Worm (Caenorhabditis elegans): Measurements from ENCODE around the gene F55A11.8.

The F55A11.8 gene

ce11 chrV:11787742-11788238, at the start of gene F55A11.8:
Gene F55A11.8, plus strand, starts transcription at chrV:11788188.
- TF ChIP-seq tbx-11 (GFP tag; IDR thresholded peaks at IDR 0.05): no peak

- TF ChIP-seq tbx-11 (GFP tag; IDR thresholded peaks at IDR 0.05) (no peak), hnd-1 (tag; optimal IDR thresholded peaks at IDR 0.05) (no peak), aly-1 (tag; optimal IDR thresholded peaks at IDR 0.05) (no peak)
These were observed 48.2 kb upstream of the F55A11.8 start, which contains the start of gene T04F3.1 for ce11 chrV:11739820-11740219. Gene T04F3.1, plus strand, starts transcription at chrV:11740065.

- TF ChIP-seq ets-7 (tag; optimal IDR thresholded peaks at IDR 0.05) (no peak), aly-1 (tag; optimal IDR thresholded peaks at IDR 0.05) (no peak), B0310.2 (tag; optimal IDR thresholded peaks at IDR 0.05) (no peak), pes-1 (GFP tag; IDR thresholded peaks at IDR 0.05) (no peak), hnd-1 (tag; optimal IDR thresholded peaks at IDR 0.05) (no peak), tbx-37 (GFP tag; conservative IDR thresholded peaks at IDR 0.05) (no peak), scrt-1 (GFP tag; IDR thresholded peaks at IDR 0.05) (no peak), sea-1 (GFP tag; conservative IDR thresholded peaks at IDR 0.05) (no peak), tbx-11 (GFP tag; IDR thresholded peaks at IDR 0.05) (no peak)
These were observed 46.9 kb upstream of the F55A11.8 start for ce11 chrV:11741078-11741477.

- TF ChIP-seq hmbx-1 (tag; optimal IDR thresholded peaks at IDR 0.05) (no peak), flt-1 (GFP tag; IDR thresholded peaks at IDR 0.05) (no peak), F13C5.2 (tag; optimal IDR thresholded peaks at IDR 0.05) (no peak), tbx-11 (GFP tag; IDR thresholded peaks at IDR 0.05) (no peak), B0310.2 (tag; optimal IDR thresholded peaks at IDR 0.05) (no peak), ceh-13 (GFP tag; optimal IDR thresholded peaks at IDR 0.05) (no peak)
These were observed 36.5 kb upstream of the F55A11.8 start for ce11 chrV:11751480-11751879.

ce11 chrV:11755848-11756247, 32.1 kb upstream of the F55A11.8 start:
- no peak for TF ChIP-seq sea-1 (GFP tag; conservative IDR thresholded peaks at IDR 0.05)
- no peak for TF ChIP-seq tra-4 (tag; optimal IDR thresholded peaks at IDR 0.05)
- TF ChIP-seq F13C5.2 (tag; optimal IDR thresholded peaks at IDR 0.05): no peak
- no peak for TF ChIP-seq ets-7 (tag; optimal IDR thresholded peaks at IDR 0.05)
- TF ChIP-seq hnd-1 (tag; optimal IDR thresholded peaks at IDR 0.05): no peak
- TF ChIP-seq flt-1 (GFP tag; IDR thresholded peaks at IDR 0.05): no peak
- no peak for TF ChIP-seq pes-1 (GFP tag; IDR thresholded peaks at IDR 0.05)

ce11 chrV:11757358-11757757, 30.6 kb upstream of the F55A11.8 start, which contains the start of gene smoc-1:
Gene smoc-1, plus strand, starts transcription at chrV:11757658.
- no peak for TF ChIP-seq ama-1 (optimal IDR thresholded peaks at IDR 0.05)
- no peak for TF ChIP-seq sea-1 (GFP tag; conservative IDR thresholded peaks at IDR 0.05)
- TF ChIP-seq tbx-37 (GFP tag; conservative IDR thresholded peaks at IDR 0.05): no peak
- TF ChIP-seq flt-1 (GFP tag; IDR thresholded peaks at IDR 0.05): no peak
- TF ChIP-seq tbx-11 (GFP tag; IDR thresholded peaks at IDR 0.05): no peak
- TF ChIP-seq hmbx-1 (tag; optimal IDR thresholded peaks at IDR 0.05): no peak
- TF ChIP-seq aly-1 (tag; optimal IDR thresholded peaks at IDR 0.05): no peak

- TF ChIP-seq ets-7 (tag; optimal IDR thresholded peaks at IDR 0.05) (no peak), ama-1 (optimal IDR thresholded peaks at IDR 0.05) (no peak), aly-1 (tag; optimal IDR thresholded peaks at IDR 0.05) (no peak), hmg-4 (GFP tag; optimal IDR thresholded peaks at IDR 0.05) (no peak), tra-4 (tag; optimal IDR thresholded peaks at IDR 0.05) (no peak), scrt-1 (GFP tag; IDR thresholded peaks at IDR 0.05) (no peak), hmbx-1 (tag; optimal IDR thresholded peaks at IDR 0.05) (no peak), F13C5.2 (tag; optimal IDR thresholded peaks at IDR 0.05) (no peak), ceh-36 (tag; optimal IDR thresholded peaks at IDR 0.05) (no peak), pes-1 (GFP tag; IDR thresholded peaks at IDR 0.05) (no peak)
These were observed 29.4 kb upstream of the F55A11.8 start, which contains the start of gene T04F3.3 for ce11 chrV:11758635-11759034. Gene T04F3.3, plus strand, starts transcription at chrV:11758935.

ce11 chrV:11760371-11760770, 27.6 kb upstream of the F55A11.8 start, which contains the start of gene T04F3.5:
Gene T04F3.5, plus strand, starts transcription at chrV:11760671.
- TF ChIP-seq sea-1 (GFP tag; conservative IDR thresholded peaks at IDR 0.05): no peak
- no peak for TF ChIP-seq hmg-4 (GFP tag; optimal IDR thresholded peaks at IDR 0.05)
- TF ChIP-seq ets-7 (tag; optimal IDR thresholded peaks at IDR 0.05): no peak
- no peak for TF ChIP-seq pes-1 (GFP tag; IDR thresholded peaks at IDR 0.05)
- no peak for TF ChIP-seq ama-1 (optimal IDR thresholded peaks at IDR 0.05)
- TF ChIP-seq hnd-1 (tag; optimal IDR thresholded peaks at IDR 0.05): no peak
- no peak for TF ChIP-seq aly-1 (tag; optimal IDR thresholded peaks at IDR 0.05)
- TF ChIP-seq ceh-13 (GFP tag; optimal IDR thresholded peaks at IDR 0.05): no peak
- TF ChIP-seq tbx-37 (GFP tag; conservative IDR thresholded peaks at IDR 0.05): no peak
- TF ChIP-seq F13C5.2 (tag; optimal IDR thresholded peaks at IDR 0.05): no peak

ce11 chrV:11762863-11763262, 25.1 kb upstream of the F55A11.8 start, which contains the start of gene T04F3.4:
Gene T04F3.4, minus strand, starts transcription at chrV:11763049.
- TF ChIP-seq sea-1 (GFP tag; conservative IDR thresholded peaks at IDR 0.05) (no peak), tbx-37 (GFP tag; conservative IDR thresholded peaks at IDR 0.05) (no peak), flt-1 (GFP tag; IDR thresholded peaks at IDR 0.05) (no peak), ceh-13 (GFP tag; optimal IDR thresholded peaks at IDR 0.05) (no peak), ceh-36 (tag; optimal IDR thresholded peaks at IDR 0.05) (no peak), aly-1 (tag; optimal IDR thresholded peaks at IDR 0.05) (no peak)

Measured in whole organism, early embryonic.